Fruit fly (Drosophila melanogaster): ENCODE data around the gene CG10435.
"Not testable (repeated sequence)": the region's sequence is repeated elsewhere in the genome, so short reads cannot be mapped to it uniquely, and the experiment has no call there.

- TF ChIP-seq Pif1B (GFP tag; optimal IDR thresholded peaks at IDR 0.05); fd96Ca (GFP tag; IDR thresholded peaks at IDR 0.05); EcR (GFP tag; optimal IDR thresholded peaks at IDR 0.05): not testable (repeated sequence)
Observed at dm6 chr3R:7973906-7974305, 39.1 kb downstream of the CG10435 start.
